Fruit fly (Drosophila melanogaster): ENCODE measurements around the gene CG3526.

CG3526 gene

DNA sequence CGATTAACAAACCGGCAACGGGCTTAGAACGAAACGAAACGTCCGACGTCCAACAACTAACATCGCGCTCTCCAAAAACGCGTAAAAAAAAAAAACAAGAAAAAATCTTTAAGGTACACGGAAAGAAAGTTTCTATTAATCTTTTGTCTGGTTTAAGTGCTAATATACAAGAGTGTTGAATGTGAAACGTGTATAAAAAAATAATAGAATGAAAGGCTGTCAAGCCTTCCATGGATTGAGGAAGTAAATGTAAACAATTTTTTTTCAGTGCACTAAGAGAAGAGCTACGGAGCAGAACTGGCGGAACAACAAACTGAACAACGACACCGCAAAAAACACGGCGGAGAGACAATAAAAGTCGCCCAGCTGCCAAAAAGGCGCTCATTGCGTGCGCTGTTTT, 29.2 kb downstream of the CG3526 start, which contains the start of gene CG3588 (continued):
- TF ChIP-seq unc-4 (GFP tag; IDR thresholded peaks at IDR 0.05; ENCODE audit: partially characterized antibody), result no peak
- no peak for TF ChIP-seq h (optimal IDR thresholded peaks at IDR 0.05)
- TF ChIP-seq CG18476 (GFP tag; optimal IDR thresholded peaks at IDR 0.05), result peak; percentile 69
- no peak for TF ChIP-seq CG15073 (GFP tag; optimal IDR thresholded peaks at IDR 0.05)
- peak; percentile 40 for TF ChIP-seq CG10979 (tag; optimal IDR thresholded peaks at IDR 0.05)
- TF ChIP-seq al (GFP tag; IDR thresholded peaks at IDR 0.05), result peak; percentile 89
- TF ChIP-seq gsb-n (tag; optimal IDR thresholded peaks at IDR 0.05), result no peak
- no peak for TF ChIP-seq CG14860 (GFP tag; IDR thresholded peaks at IDR 0.05; ENCODE audit: partially characterized antibody)
- TF ChIP-seq CG18262 (tag; optimal IDR thresholded peaks at IDR 0.05), result peak; percentile 34
- TF ChIP-seq row (GFP tag; IDR thresholded peaks at IDR 0.05), result peak; percentile 79
- peak; percentile 84 for TF ChIP-seq rib (GFP tag; IDR thresholded peaks at IDR 0.05)
- TF ChIP-seq run (tag; optimal IDR thresholded peaks at IDR 0.05), result no peak
- 0 out of 2 replicates have a peak, but pooled peaks have one; percentile 5 for TF ChIP-seq ssp (GFP tag; IDR thresholded peaks at IDR 0.05)
- no peak for TF ChIP-seq twi (tag; optimal IDR thresholded peaks at IDR 0.05)
- TF ChIP-seq CG11695 (GFP tag; IDR thresholded peaks at IDR 0.05), result peak; percentile 73
- TF ChIP-seq fu2 (GFP tag; optimal IDR thresholded peaks at IDR 0.05), result peak; percentile 66
- TF ChIP-seq sqz (GFP tag; optimal IDR thresholded peaks at IDR 0.05), result peak; percentile 70
- no peak for TF ChIP-seq Sin3A (optimal IDR thresholded peaks at IDR 0.05)
- peak; percentile 72 for TF ChIP-seq Fer1 (GFP tag; optimal IDR thresholded peaks at IDR 0.05)
- TF ChIP-seq Usf (GFP tag; optimal IDR thresholded peaks at IDR 0.05), result no peak
- no peak for TF ChIP-seq nerfin-1 (tag; optimal IDR thresholded peaks at IDR 0.05)
- no peak for TF ChIP-seq sim (GFP tag; IDR thresholded peaks at IDR 0.05)
- peak; percentile 59; the same call in 2 of the 3 replicates for TF ChIP-seq C15 (GFP tag; IDR thresholded peaks at IDR 0.05)
- TF ChIP-seq Side (GFP tag; optimal IDR thresholded peaks at IDR 0.05), result no peak
- TF ChIP-seq ewg (GFP tag; optimal IDR thresholded peaks at IDR 0.05), result no peak
- TF ChIP-seq CG15479 (GFP tag; optimal IDR thresholded peaks at IDR 0.05), result no peak
- TF ChIP-seq Bdp1 (GFP tag; optimal IDR thresholded peaks at IDR 0.05), result peak; percentile 13
- TF ChIP-seq pho (GFP tag; optimal IDR thresholded peaks at IDR 0.05), result peak; percentile 82
- TF ChIP-seq exex (tag; optimal IDR thresholded peaks at IDR 0.05), result no peak
- TF ChIP-seq phol (tag; optimal IDR thresholded peaks at IDR 0.05), result peak; percentile 51
- TF ChIP-seq Atf-2 (GFP tag; optimal IDR thresholded peaks at IDR 0.05), result peak; percentile 61
- TF ChIP-seq bcd (GFP tag; optimal IDR thresholded peaks at IDR 0.05), result peak; percentile 68
- TF ChIP-seq Antp (GFP tag; optimal IDR thresholded peaks at IDR 0.05), result no peak
- TF ChIP-seq nerfin-2 (GFP tag; IDR thresholded peaks at IDR 0.05; ENCODE audit: partially characterized antibody), result no peak
- TF ChIP-seq ara (GFP tag; IDR thresholded peaks at IDR 0.05), result peak; percentile 65
- TF ChIP-seq mirr (GFP tag; optimal IDR thresholded peaks at IDR 0.05), result no peak
- TF ChIP-seq CG15514 (GFP tag; optimal IDR thresholded peaks at IDR 0.05), result peak; percentile 64
- 0 out of 3 replicates have a peak, but pooled peaks have one; percentile 14 for TF ChIP-seq sr (GFP tag; IDR thresholded peaks at IDR 0.05)
- TF ChIP-seq CG6175 (GFP tag; IDR thresholded peaks at IDR 0.05), result 0 out of 3 replicates have a peak, but pooled peaks have one; percentile 61
- no peak for TF ChIP-seq hth (optimal IDR thresholded peaks at IDR 0.05)
- TF ChIP-seq CG8765 (GFP tag; IDR thresholded peaks at IDR 0.05), result peak; percentile 45; the same call in 1 of the 2 replicates
- TF ChIP-seq CG2129 (GFP tag; IDR thresholded peaks at IDR 0.05; ENCODE audit: partially characterized antibody), result no peak
- no peak for TF ChIP-seq zen (tag; optimal IDR thresholded peaks at IDR 0.05)
- TF ChIP-seq dan (GFP tag; IDR thresholded peaks at IDR 0.05), result no peak
- TF ChIP-seq pros (GFP tag; optimal IDR thresholded peaks at IDR 0.05), result no peak
- peak; percentile 4 for TF ChIP-seq Nf-YB (GFP tag; optimal IDR thresholded peaks at IDR 0.05)
- TF ChIP-seq disco-r (GFP tag; optimal IDR thresholded peaks at IDR 0.05), result peak; percentile 54
- peak; percentile 45 for TF ChIP-seq CG9727 (GFP tag; optimal IDR thresholded peaks at IDR 0.05)
- TF ChIP-seq gcm (GFP tag; optimal IDR thresholded peaks at IDR 0.05), result no peak
- TF ChIP-seq otp (GFP tag; IDR thresholded peaks at IDR 0.05), result peak; percentile 51; the same call in 1 of the 3 replicates
- 0 out of 2 replicates have a peak, but pooled peaks have one; percentile 19 for TF ChIP-seq CG10959 (GFP tag; IDR thresholded peaks at IDR 0.05)
- peak; percentile 36 for TF ChIP-seq org-1 (GFP tag; optimal IDR thresholded peaks at IDR 0.05)
